Worm (Caenorhabditis elegans) whole organism, midembryonic: ENCODE data around the gene zig-12.

ENCODE experiments used
- T22C8.4 ChIP-seq: fragments of 200-800 bp; sonication (Bioruptor generic); IDR thresholded peaks from 2 replicates; pipeline ENCODE4 v1.3.6; 2022; ENCODE audit warnings: missing genetic modification characterization, missing compliant biosample characterization
- cog-1 ChIP-seq: sonication (generic microtip); optimal IDR thresholded peaks from 2 replicates; lab custom pipeline; 2016; ENCODE audit warnings: missing genetic modification characterization, missing compliant biosample characterization
- flt-1 ChIP-seq: fragments of 200-800 bp; sonication (Bioruptor generic); IDR thresholded peaks from 2 replicates; pipeline ENCODE4 v1.3.6; 2022; ENCODE audit warnings: missing genetic modification characterization, missing compliant biosample characterization
- klf-2 ChIP-seq: fragments of 200-800 bp; sonication (Bioruptor generic); conservative IDR thresholded peaks from 2 replicates; pipeline ENCODE4 v1.3.6; 2022; ENCODE audit warnings: missing genetic modification reagents, missing genetic modification characterization, missing compliant biosample characterization
- ref-1 ChIP-seq: fragments of 200-800 bp; sonication (Bioruptor generic); conservative IDR thresholded peaks from 2 replicates; pipeline ENCODE4 v1.3.6; 2022; ENCODE audit warnings: missing genetic modification reagents, missing genetic modification characterization, missing compliant biosample characterization
- tab-1 ChIP-seq: fragments of 200-800 bp; sonication (Bioruptor generic); IDR thresholded peaks from 2 replicates; pipeline ENCODE4 v1.3.6; 2022; ENCODE audit warnings: missing genetic modification characterization, missing compliant biosample characterization
- ztf-29 ChIP-seq: fragments of 200-800 bp; sonication (Bioruptor generic); IDR thresholded peaks from 2 replicates; pipeline ENCODE4 v1.3.6; 2022; ENCODE audit warnings: missing genetic modification reagents, missing genetic modification characterization, missing compliant biosample characterization

DNA sequence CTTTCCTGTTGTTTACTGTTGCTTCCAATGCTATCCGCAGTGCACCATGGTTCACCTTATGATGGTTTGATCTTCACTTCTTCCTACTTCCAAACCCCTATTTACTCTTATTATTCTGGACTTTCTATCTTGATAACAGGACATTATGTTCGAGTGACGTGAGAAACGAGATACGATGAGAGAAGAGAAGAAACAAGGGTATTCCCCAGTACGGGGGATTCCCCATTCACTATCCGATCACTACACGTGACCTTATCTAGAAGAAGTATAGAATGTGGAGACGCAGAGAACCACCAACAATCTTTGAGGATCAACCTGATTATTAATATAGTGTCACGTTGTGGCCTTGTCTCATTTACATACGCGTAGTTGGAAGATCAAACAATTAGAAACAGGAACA lies 11.2 kb upstream of the zig-12 start:
- TF ChIP-seq flt-1 (GFP tag; lab: Robert Waterston, UW) (no peak), T22C8.4 (GFP tag; lab: Robert Waterston, UW) (no peak), ref-1 (GFP tag; lab: Robert Waterston, UW) (no peak), klf-2 (GFP tag; lab: Robert Waterston, UW) (no peak), tab-1 (no peak), cog-1 (no peak), ztf-29 (GFP tag; lab: Robert Waterston, UW) (no peak)
